Worm (Caenorhabditis elegans): Measurements from ENCODE around the gene idpb-4.

idpb-4 gene

DNA sequence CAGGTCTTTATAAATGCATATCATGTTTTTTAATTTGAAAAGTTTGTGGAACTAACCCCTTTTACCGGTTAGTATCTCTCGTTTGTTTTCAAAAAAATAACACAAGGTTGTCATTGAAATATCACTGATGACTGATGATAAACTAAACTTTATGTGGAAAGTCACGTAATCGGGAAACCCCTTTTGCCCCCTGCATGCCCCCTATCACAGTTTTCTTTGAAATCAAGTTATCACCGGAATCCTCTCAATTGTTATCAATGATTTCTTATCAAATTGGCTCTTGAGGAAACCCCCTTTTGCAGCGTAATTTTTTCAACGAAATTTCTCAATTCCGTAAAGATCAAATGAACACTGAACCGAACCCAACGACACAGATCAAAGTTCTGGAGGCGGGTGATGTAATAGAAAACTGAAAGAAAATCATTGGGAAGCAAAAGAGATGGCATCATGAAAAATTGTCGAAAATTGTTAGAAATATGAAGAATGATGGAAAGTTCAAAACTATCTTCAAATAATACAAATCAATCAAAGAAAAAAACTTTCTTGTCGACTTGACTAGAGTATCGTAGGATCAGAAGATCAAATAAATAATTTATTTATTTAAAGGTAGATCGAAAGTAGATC, 3.1 kb upstream of the idpb-4 start:
- no peak for TF ChIP-seq tra-4 (tag; optimal IDR thresholded peaks at IDR 0.05)
- no peak for TF ChIP-seq sea-1 (GFP tag; conservative IDR thresholded peaks at IDR 0.05)
- no peak for TF ChIP-seq flt-1 (GFP tag; IDR thresholded peaks at IDR 0.05)
- no peak for TF ChIP-seq ceh-36 (tag; optimal IDR thresholded peaks at IDR 0.05)
- no peak for TF ChIP-seq aly-1 (tag; optimal IDR thresholded peaks at IDR 0.05)
- no peak for TF ChIP-seq F13C5.2 (tag; optimal IDR thresholded peaks at IDR 0.05)
- TF ChIP-seq hnd-1 (tag; optimal IDR thresholded peaks at IDR 0.05), result no peak
- no peak for TF ChIP-seq ceh-13 (GFP tag; optimal IDR thresholded peaks at IDR 0.05)

DNA sequence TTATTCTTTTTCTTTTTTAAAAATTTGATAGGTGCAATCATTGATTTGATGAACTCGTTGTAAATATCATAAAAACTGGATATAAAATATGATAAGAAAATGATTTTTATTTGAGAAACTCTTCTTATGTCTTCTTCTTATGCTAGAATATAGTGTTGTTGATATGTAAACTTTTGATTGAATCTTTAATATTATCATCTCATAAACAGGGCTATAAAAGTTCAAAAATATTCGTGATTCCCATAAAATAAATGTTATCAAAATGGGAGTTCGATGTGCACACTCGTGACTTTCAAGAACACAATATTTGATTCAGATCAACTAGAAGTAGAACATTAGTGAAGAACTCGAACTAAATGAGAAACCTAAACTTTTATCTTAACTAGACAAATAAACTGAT, 1.6 kb upstream of the idpb-4 start:
- TF ChIP-seq scrt-1 (GFP tag; IDR thresholded peaks at IDR 0.05) (no peak), ceh-13 (GFP tag; optimal IDR thresholded peaks at IDR 0.05) (no peak), sea-1 (GFP tag; conservative IDR thresholded peaks at IDR 0.05) (no peak), ama-1 (optimal IDR thresholded peaks at IDR 0.05) (no peak), hnd-1 (tag; optimal IDR thresholded peaks at IDR 0.05) (no peak), hmg-4 (GFP tag; optimal IDR thresholded peaks at IDR 0.05) (no peak), ceh-36 (tag; optimal IDR thresholded peaks at IDR 0.05) (no peak), ets-7 (tag; optimal IDR thresholded peaks at IDR 0.05) (no peak), flt-1 (GFP tag; IDR thresholded peaks at IDR 0.05) (no peak), tra-4 (tag; optimal IDR thresholded peaks at IDR 0.05) (no peak)

DNA sequence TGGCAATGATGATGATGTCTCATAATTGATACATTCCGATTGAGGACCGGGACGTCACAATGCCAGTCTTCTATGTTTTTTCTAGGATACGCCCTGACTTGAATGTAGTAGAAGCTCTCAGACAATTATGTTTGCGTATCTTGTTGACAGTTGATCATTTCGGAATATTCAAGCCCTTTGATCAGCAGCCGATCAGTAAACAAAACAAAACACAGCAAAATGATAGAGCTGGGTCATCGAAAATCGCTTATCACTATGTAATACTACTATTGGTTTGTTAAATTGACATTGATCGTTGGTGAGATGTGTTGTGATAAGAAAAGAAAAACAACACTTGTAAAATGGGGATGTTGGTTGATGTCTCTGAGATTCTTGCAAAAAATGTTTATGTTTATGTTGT, 888 bp upstream of the idpb-4 start:
- no peak for TF ChIP-seq B0310.2 (tag; optimal IDR thresholded peaks at IDR 0.05)
- TF ChIP-seq tra-4 (tag; optimal IDR thresholded peaks at IDR 0.05), result no peak
- no peak for TF ChIP-seq ama-1 (optimal IDR thresholded peaks at IDR 0.05)
- no peak for TF ChIP-seq hmg-4 (GFP tag; optimal IDR thresholded peaks at IDR 0.05)
- no peak for TF ChIP-seq flt-1 (GFP tag; IDR thresholded peaks at IDR 0.05)
- no peak for TF ChIP-seq F13C5.2 (tag; optimal IDR thresholded peaks at IDR 0.05)
- TF ChIP-seq ets-7 (tag; optimal IDR thresholded peaks at IDR 0.05), result no peak
- TF ChIP-seq scrt-1 (GFP tag; IDR thresholded peaks at IDR 0.05), result no peak
- TF ChIP-seq aly-1 (tag; optimal IDR thresholded peaks at IDR 0.05), result no peak
- no peak for TF ChIP-seq hmbx-1 (tag; optimal IDR thresholded peaks at IDR 0.05)
- no peak for TF ChIP-seq sea-1 (GFP tag; conservative IDR thresholded peaks at IDR 0.05)
- TF ChIP-seq pes-1 (GFP tag; IDR thresholded peaks at IDR 0.05), result no peak
- TF ChIP-seq ceh-13 (GFP tag; optimal IDR thresholded peaks at IDR 0.05), result no peak
- TF ChIP-seq tbx-37 (GFP tag; conservative IDR thresholded peaks at IDR 0.05), result no peak
- TF ChIP-seq tbx-11 (GFP tag; IDR thresholded peaks at IDR 0.05), result no peak
- TF ChIP-seq hnd-1 (tag; optimal IDR thresholded peaks at IDR 0.05), result no peak
- no peak for TF ChIP-seq ceh-36 (tag; optimal IDR thresholded peaks at IDR 0.05)

DNA sequence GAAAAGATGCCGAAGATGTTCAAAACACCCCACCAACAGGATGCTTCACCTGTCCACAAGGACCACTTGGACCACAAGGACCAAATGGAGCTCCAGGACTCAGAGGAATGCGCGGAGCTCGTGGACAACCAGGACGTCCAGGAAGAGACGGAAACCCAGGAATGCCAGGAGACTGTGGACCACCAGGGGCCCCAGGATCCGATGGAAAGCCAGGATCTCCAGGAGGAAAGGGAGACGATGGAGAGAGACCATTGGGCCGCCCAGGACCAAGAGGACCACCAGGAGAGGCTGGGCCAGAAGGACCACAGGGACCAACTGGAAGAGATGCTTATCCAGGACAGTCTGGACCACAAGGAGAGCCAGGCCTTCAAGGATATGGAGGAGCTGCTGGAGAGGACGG, 3.7 kb downstream of the idpb-4 start:
- TF ChIP-seq tbx-11 (GFP tag; IDR thresholded peaks at IDR 0.05), result no peak
- TF ChIP-seq B0310.2 (tag; optimal IDR thresholded peaks at IDR 0.05), result no peak
- TF ChIP-seq F13C5.2 (tag; optimal IDR thresholded peaks at IDR 0.05), result no peak
- no peak for TF ChIP-seq hnd-1 (tag; optimal IDR thresholded peaks at IDR 0.05)
- TF ChIP-seq sea-1 (GFP tag; conservative IDR thresholded peaks at IDR 0.05), result no peak
- TF ChIP-seq tra-4 (tag; optimal IDR thresholded peaks at IDR 0.05), result no peak
- TF ChIP-seq scrt-1 (GFP tag; IDR thresholded peaks at IDR 0.05), result no peak
- TF ChIP-seq hmbx-1 (tag; optimal IDR thresholded peaks at IDR 0.05), result no peak
- no peak for TF ChIP-seq tbx-37 (GFP tag; conservative IDR thresholded peaks at IDR 0.05)
- no peak for TF ChIP-seq hmg-4 (GFP tag; optimal IDR thresholded peaks at IDR 0.05)
- no peak for TF ChIP-seq aly-1 (tag; optimal IDR thresholded peaks at IDR 0.05)
- TF ChIP-seq ama-1 (optimal IDR thresholded peaks at IDR 0.05), result no peak
- TF ChIP-seq ceh-36 (tag; optimal IDR thresholded peaks at IDR 0.05), result no peak
- TF ChIP-seq flt-1 (GFP tag; IDR thresholded peaks at IDR 0.05), result no peak
- no peak for TF ChIP-seq pes-1 (GFP tag; IDR thresholded peaks at IDR 0.05)
- no peak for TF ChIP-seq ets-7 (tag; optimal IDR thresholded peaks at IDR 0.05)
- no peak for TF ChIP-seq ceh-13 (GFP tag; optimal IDR thresholded peaks at IDR 0.05)

DNA sequence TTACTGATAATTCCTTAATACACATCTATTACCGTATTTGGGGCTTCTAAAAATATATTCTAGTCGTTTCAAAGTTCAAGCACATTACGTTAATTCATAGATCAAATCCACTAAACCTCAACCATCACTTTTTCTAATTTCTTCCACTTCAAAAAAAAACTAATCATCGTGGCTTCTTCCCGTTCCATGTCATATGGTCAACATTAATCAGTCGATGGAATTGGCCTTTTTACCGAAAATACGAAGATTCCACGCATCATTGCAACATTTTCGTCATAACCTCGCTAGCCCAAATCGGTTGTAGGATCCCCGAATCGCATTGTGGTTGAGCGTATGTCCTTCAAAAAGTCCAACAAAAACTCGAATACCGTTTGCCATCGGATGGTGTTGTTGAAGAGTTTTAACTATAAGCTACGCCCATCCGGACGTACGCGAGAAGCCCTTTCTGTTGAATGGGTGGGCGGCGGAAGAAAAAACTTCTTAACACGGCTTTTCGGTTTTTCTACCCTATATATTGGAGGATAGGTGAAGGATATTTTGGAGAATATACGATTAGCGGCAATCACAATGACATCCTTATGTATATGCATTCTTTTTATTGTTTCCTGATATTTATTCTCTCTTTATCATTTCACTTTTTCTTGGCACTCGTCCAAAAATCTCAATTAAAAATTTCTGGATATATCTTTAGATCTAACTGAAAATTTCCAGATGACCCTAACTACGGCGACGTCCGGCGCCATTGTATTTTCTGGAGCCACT, 4.8 kb downstream of the idpb-4 start, which contains the start of gene rol-6:
Gene rol-6 (plus strand): TSS at position 712 of the 762 bp plus-strand sequence.
- TF ChIP-seq tra-4 (tag; optimal IDR thresholded peaks at IDR 0.05) (no peak), scrt-1 (GFP tag; IDR thresholded peaks at IDR 0.05) (no peak), pes-1 (GFP tag; IDR thresholded peaks at IDR 0.05) (no peak), tbx-37 (GFP tag; conservative IDR thresholded peaks at IDR 0.05) (no peak), B0310.2 (tag; optimal IDR thresholded peaks at IDR 0.05) (no peak), aly-1 (tag; optimal IDR thresholded peaks at IDR 0.05) (no peak), tbx-11 (GFP tag; IDR thresholded peaks at IDR 0.05) (no peak), F13C5.2 (tag; optimal IDR thresholded peaks at IDR 0.05) (no peak), flt-1 (GFP tag; IDR thresholded peaks at IDR 0.05) (no peak), sea-1 (GFP tag; conservative IDR thresholded peaks at IDR 0.05) (no peak), hnd-1 (tag; optimal IDR thresholded peaks at IDR 0.05) (no peak), ceh-36 (tag; optimal IDR thresholded peaks at IDR 0.05) (no peak), ceh-13 (GFP tag; optimal IDR thresholded peaks at IDR 0.05) (no peak), ama-1 (optimal IDR thresholded peaks at IDR 0.05) (no peak), hmg-4 (GFP tag; optimal IDR thresholded peaks at IDR 0.05) (no peak), hmbx-1 (tag; optimal IDR thresholded peaks at IDR 0.05) (no peak), ets-7 (tag; optimal IDR thresholded peaks at IDR 0.05) (no peak)

DNA sequence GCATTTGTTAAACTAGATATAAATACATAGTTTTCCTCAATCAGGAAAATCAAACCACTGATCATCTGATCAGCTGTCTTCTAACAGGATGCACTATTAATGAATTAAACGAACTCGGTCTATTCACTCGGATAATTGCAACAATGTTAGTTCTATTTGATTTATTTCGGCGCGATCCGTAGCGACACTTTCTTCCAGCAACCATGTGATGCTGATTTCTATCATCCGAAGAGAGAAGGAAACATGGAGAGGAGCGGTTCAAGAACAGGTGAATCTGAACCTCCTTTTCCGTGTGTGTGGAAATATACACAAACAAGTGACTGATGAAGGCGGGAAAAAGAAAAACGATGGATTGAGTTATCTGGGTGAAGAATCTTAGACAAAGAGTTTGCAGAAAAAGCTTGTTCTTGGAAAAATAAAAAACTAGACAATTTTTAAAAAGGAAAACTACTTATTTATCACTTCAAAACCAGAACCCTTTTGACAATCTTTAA, 5.6 kb downstream of the idpb-4 start:
- TF ChIP-seq hmbx-1 (tag; optimal IDR thresholded peaks at IDR 0.05), result no peak
- no peak for TF ChIP-seq ets-7 (tag; optimal IDR thresholded peaks at IDR 0.05)
- TF ChIP-seq tbx-37 (GFP tag; conservative IDR thresholded peaks at IDR 0.05), result no peak
- TF ChIP-seq B0310.2 (tag; optimal IDR thresholded peaks at IDR 0.05), result no peak
- TF ChIP-seq sea-1 (GFP tag; conservative IDR thresholded peaks at IDR 0.05), result no peak
- TF ChIP-seq aly-1 (tag; optimal IDR thresholded peaks at IDR 0.05), result no peak
- no peak for TF ChIP-seq tbx-11 (GFP tag; IDR thresholded peaks at IDR 0.05)
- TF ChIP-seq tra-4 (tag; optimal IDR thresholded peaks at IDR 0.05), result no peak
- no peak for TF ChIP-seq scrt-1 (GFP tag; IDR thresholded peaks at IDR 0.05)
- no peak for TF ChIP-seq ceh-13 (GFP tag; optimal IDR thresholded peaks at IDR 0.05)
- no peak for TF ChIP-seq hnd-1 (tag; optimal IDR thresholded peaks at IDR 0.05)
- TF ChIP-seq F13C5.2 (tag; optimal IDR thresholded peaks at IDR 0.05), result no peak
- no peak for TF ChIP-seq ama-1 (optimal IDR thresholded peaks at IDR 0.05)
- TF ChIP-seq hmg-4 (GFP tag; optimal IDR thresholded peaks at IDR 0.05), result no peak
- no peak for TF ChIP-seq flt-1 (GFP tag; IDR thresholded peaks at IDR 0.05)
- no peak for TF ChIP-seq pes-1 (GFP tag; IDR thresholded peaks at IDR 0.05)
- TF ChIP-seq ceh-36 (tag; optimal IDR thresholded peaks at IDR 0.05), result no peak

All from whole organism, early embryonic.